Fruit fly (Drosophila melanogaster): ENCODE results near the gene CG13454.

- TF ChIP-seq usp (GFP tag; optimal IDR thresholded peaks at IDR 0.05) = no peak
- TF ChIP-seq pan (optimal IDR thresholded peaks at IDR 0.05) = no peak
- no peak for TF ChIP-seq psq (optimal IDR thresholded peaks at IDR 0.05)
- TF ChIP-seq EcR (GFP tag; optimal IDR thresholded peaks at IDR 0.05) = no peak
- no peak for TF ChIP-seq Dll (optimal IDR thresholded peaks at IDR 0.05)
- TF ChIP-seq CG8478 (optimal IDR thresholded peaks at IDR 0.05) = no peak
These were observed 3.6 kb downstream of the CG13454 start for dm6 chr3L:15513264-15513663.

All from whole organism.